Worm (Caenorhabditis elegans): ENCODE data around the gene T20B12.7.
A peak's percentile ranks its signal among the peaks of the same experiment; 100 is the strongest.

T20B12.7 gene

DNA sequence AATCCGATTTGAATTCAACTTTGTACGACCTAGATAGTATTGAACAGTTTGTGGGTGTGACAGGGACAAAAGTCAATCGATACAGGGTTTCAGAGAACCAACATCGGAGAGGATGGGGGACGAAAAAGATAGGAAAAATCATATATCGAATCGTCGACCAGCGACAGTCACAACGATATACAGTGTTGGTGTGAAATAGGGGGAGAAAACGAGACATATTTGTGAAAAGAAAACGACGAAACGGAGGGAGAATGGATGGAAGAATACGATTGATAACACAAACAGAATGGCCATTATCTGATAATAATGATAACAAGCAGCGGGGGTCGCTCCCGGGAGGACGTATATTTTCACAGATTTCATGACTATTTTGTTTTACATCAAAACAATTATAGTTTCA lies 3.4 kb downstream of the T20B12.7 start:
- TF ChIP-seq crh-2 (tag; optimal IDR thresholded peaks at IDR 0.05): peak; percentile 24
- no peak for TF ChIP-seq nhr-25 (tag; optimal IDR thresholded peaks at IDR 0.05)
- no peak for TF ChIP-seq nhr-23 (tag; optimal IDR thresholded peaks at IDR 0.05)
- no peak for TF ChIP-seq egl-27 (tag; optimal IDR thresholded peaks at IDR 0.05)
- no peak for TF ChIP-seq ztf-11 (tag; optimal IDR thresholded peaks at IDR 0.05)
- TF ChIP-seq sma-3 (GFP tag; optimal IDR thresholded peaks at IDR 0.05): peak; percentile 52
- TF ChIP-seq ceh-16 (tag; optimal IDR thresholded peaks at IDR 0.05): no peak
- TF ChIP-seq ama-1 (optimal IDR thresholded peaks at IDR 0.05): peak; percentile 7
- no peak for TF ChIP-seq lin-39 (tag; optimal IDR thresholded peaks at IDR 0.05)
- TF ChIP-seq ZK546.5 (tag; optimal IDR thresholded peaks at IDR 0.05): no peak
- TF ChIP-seq gmeb-1 (tag; optimal IDR thresholded peaks at IDR 0.05): no peak
- no peak for TF ChIP-seq nhr-10 (tag; optimal IDR thresholded peaks at IDR 0.05)
- peak; percentile 88 for TF ChIP-seq fos-1 (tag; optimal IDR thresholded peaks at IDR 0.05)
- TF ChIP-seq nhr-129 (tag; optimal IDR thresholded peaks at IDR 0.05): peak; percentile 39
- no peak for TF ChIP-seq mbf-1 (tag; optimal IDR thresholded peaks at IDR 0.05)
- TF ChIP-seq nhr-21 (tag; optimal IDR thresholded peaks at IDR 0.05): peak; percentile 30
- TF ChIP-seq lsy-2 (tag; optimal IDR thresholded peaks at IDR 0.05): no peak
- TF ChIP-seq unc-62 (GFP tag; optimal IDR thresholded peaks at IDR 0.05): no peak
- no peak for TF ChIP-seq nhr-12 (tag; optimal IDR thresholded peaks at IDR 0.05)
- peak; percentile 9 for TF ChIP-seq sma-9 (GFP tag; optimal IDR thresholded peaks at IDR 0.05)
- TF ChIP-seq sma-9 (tag; optimal IDR thresholded peaks at IDR 0.05): no peak

DNA sequence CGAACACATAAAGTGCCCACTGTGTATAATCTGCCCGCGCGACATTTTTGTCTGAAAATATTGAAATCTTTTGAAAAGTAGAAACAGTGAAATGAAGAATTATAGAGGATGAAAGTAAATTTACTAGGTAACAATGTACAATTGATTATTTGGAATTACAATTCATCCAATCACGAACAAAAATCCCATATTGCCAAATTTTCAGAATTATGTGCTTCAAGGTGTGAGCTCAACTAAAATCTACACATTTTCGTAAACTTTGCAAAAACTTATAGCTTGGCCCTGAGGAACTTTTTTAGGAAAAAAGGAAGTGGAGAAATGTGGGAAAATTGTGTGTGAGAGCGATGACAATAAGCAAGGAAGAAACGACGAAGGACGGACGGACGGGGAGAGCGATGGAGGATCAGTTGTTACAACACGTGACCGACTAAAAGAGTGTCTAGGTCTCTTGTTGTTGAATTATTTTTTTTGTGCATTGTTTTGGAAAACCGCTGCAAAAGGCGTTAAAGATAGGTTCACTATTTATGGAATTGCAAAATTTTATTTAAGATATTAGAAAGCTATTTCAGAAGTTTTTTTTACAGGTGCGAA lies 4.1 kb downstream of the T20B12.7 start, which contains the start of gene mml-1:
mml-1 (minus strand) TSS at position 51 of the 591 bp plus-strand sequence.
- TF ChIP-seq C34F6.9 (tag; optimal IDR thresholded peaks at IDR 0.05) (peak; percentile 57), nhr-129 (tag; optimal IDR thresholded peaks at IDR 0.05) (peak; percentile 51), lin-13 (GFP tag; optimal IDR thresholded peaks at IDR 0.05) (peak; percentile 2), ztf-1 (GFP tag; conservative IDR thresholded peaks at IDR 0.05) (no peak), crh-2 (tag; optimal IDR thresholded peaks at IDR 0.05) (peak; percentile 23), alr-1 (tag; optimal IDR thresholded peaks at IDR 0.05) (no peak), ceh-16 (tag; optimal IDR thresholded peaks at IDR 0.05) (no peak), ama-1 (optimal IDR thresholded peaks at IDR 0.05) (peak; percentile 85), aly-2 (tag; optimal IDR thresholded peaks at IDR 0.05) (no peak), sma-3 (GFP tag; optimal IDR thresholded peaks at IDR 0.05) (no peak), sma-9 (GFP tag; optimal IDR thresholded peaks at IDR 0.05) (no peak), sma-9 (tag; optimal IDR thresholded peaks at IDR 0.05) (no peak), nhr-12 (tag; optimal IDR thresholded peaks at IDR 0.05) (no peak), unc-39 (tag; optimal IDR thresholded peaks at IDR 0.05) (no peak), zag-1 (tag; optimal IDR thresholded peaks at IDR 0.05) (no peak), lsy-2 (tag; optimal IDR thresholded peaks at IDR 0.05) (peak in 1 of 2 experiments; percentile 31), mbf-1 (tag; optimal IDR thresholded peaks at IDR 0.05) (no peak), lin-11 (tag; optimal IDR thresholded peaks at IDR 0.05) (no peak)

DNA sequence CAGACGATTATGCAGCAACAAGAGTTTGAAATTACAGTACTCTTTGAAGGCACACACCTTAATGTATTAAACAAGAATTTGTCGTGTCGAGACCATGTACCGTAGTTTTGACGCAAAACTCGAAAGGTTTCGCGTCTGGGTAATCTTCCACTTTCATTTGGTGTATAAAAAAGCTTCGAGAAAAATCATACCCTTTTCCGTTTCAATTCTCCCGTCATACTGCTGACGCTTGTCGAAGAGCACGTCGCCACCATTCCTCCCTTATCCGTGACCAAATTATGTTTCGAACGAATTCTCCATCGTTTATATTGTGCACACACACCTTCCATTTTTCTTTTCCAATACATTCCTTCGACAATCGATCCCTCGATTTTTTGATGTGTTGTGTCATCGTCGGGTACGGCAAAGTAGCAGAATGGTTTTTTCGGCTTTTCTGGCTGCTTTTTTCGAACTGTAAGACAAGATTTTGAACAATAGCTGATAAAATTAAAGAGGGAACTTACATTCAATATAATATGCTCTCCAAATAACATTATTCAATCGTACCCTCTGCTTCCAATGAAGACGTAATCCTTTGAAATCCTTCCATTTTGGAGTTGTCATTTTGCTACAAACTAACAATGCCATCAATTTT lies 4.9 kb downstream of the T20B12.7 start:
- no peak for TF ChIP-seq sem-4 (tag; optimal IDR thresholded peaks at IDR 0.05)
- TF ChIP-seq zag-1 (tag; optimal IDR thresholded peaks at IDR 0.05): no peak
- TF ChIP-seq nhr-237 (tag; optimal IDR thresholded peaks at IDR 0.05): no peak
- no peak for TF ChIP-seq crh-2 (tag; optimal IDR thresholded peaks at IDR 0.05)
- peak; percentile 32 for TF ChIP-seq ama-1 (optimal IDR thresholded peaks at IDR 0.05)
- TF ChIP-seq egl-27 (tag; optimal IDR thresholded peaks at IDR 0.05): no peak
- TF ChIP-seq nhr-23 (tag; optimal IDR thresholded peaks at IDR 0.05): no peak
- TF ChIP-seq skn-1 (tag; optimal IDR thresholded peaks at IDR 0.05): no peak
- TF ChIP-seq ztf-1 (GFP tag; conservative IDR thresholded peaks at IDR 0.05): no peak

DNA sequence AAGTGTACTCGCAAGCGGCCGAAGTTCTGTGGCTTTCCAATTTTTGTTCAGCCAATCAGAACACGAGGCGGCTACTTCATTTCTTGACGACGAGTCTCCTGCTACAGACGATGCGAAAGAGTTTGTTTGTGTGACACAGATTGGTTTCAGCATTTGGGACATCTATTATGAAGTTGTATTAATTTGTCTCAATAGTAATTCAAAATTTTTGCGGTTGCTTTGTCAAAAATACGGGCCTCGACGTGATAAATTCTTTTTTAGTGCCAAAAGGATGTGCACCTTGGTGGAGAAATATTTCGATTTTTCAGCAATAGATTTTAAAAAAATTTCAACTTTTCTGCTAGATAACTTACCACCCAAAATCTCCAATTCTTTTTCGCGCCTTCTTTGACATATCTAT lies 8.3 kb downstream of the T20B12.7 start:
- TF ChIP-seq ceh-82 (tag; optimal IDR thresholded peaks at IDR 0.05): no peak
- no peak for TF ChIP-seq skn-1 (tag; optimal IDR thresholded peaks at IDR 0.05)
- TF ChIP-seq nhr-11 (tag; optimal IDR thresholded peaks at IDR 0.05): no peak
- TF ChIP-seq nhr-10 (tag; optimal IDR thresholded peaks at IDR 0.05): no peak
- no peak for TF ChIP-seq dmd-4 (tag; optimal IDR thresholded peaks at IDR 0.05)
- no peak for TF ChIP-seq lsy-2 (tag; optimal IDR thresholded peaks at IDR 0.05)
- no peak for TF ChIP-seq peb-1 (tag; optimal IDR thresholded peaks at IDR 0.05)
- TF ChIP-seq gmeb-1 (tag; optimal IDR thresholded peaks at IDR 0.05): no peak
- no peak for TF ChIP-seq ceh-16 (tag; optimal IDR thresholded peaks at IDR 0.05)
- TF ChIP-seq elt-3 (tag; optimal IDR thresholded peaks at IDR 0.05): no peak
- TF ChIP-seq fos-1 (tag; optimal IDR thresholded peaks at IDR 0.05): no peak
- no peak for TF ChIP-seq R02D3.7 (tag; optimal IDR thresholded peaks at IDR 0.05)
- no peak for TF ChIP-seq nhr-21 (tag; optimal IDR thresholded peaks at IDR 0.05)

Measured in whole organism, L2 larva.